Fruit fly (Drosophila melanogaster): ENCODE results near the gene Cpr65Ax2.

Cpr65Ax2 gene

dm6 chr3L:6133546-6133945, 17.1 kb downstream of the Cpr65Ax2 start, which contains the start of gene Lcp65Ag2:
TSS of gene Lcp65Ag2 (minus strand) at chr3L:6133593.
- TF ChIP-seq Pif1A (GFP tag; optimal IDR thresholded peaks at IDR 0.05) (no peak), CG15710 (tag; optimal IDR thresholded peaks at IDR 0.05) (no peak), CG4496 (GFP tag; IDR thresholded peaks at IDR 0.05) (no peak), EcR (GFP tag; optimal IDR thresholded peaks at IDR 0.05) (no peak), CG17806 (tag; optimal IDR thresholded peaks at IDR 0.05) (no peak), CG10348 (GFP tag; IDR thresholded peaks at IDR 0.05) (no peak)

DNA sequence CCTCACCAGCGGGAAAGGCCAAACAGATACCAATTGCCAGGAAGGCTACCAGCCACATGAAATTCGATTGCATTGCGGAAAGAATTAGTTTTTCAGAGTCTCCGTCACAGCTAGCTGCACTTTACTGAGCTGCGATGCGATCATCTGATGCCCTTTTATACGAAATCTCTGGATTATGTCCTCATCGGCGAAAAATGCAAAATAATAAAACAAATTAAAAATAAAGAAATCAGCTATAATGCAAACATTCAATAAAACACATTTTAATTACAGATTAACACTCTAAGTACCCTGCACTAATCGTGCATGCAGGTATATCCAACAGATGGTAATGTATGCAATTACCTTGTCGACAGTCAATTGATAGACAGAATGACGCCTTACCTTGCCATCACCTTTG, 18.6 kb downstream of the Cpr65Ax2 start, which contains the start of gene Cpr65Au:
TSS of gene Cpr65Au (minus strand) at position 101 of the 400 bp plus-strand sequence.
- TF ChIP-seq rn (GFP tag; IDR thresholded peaks at IDR 0.05): 0 out of 2 replicates have a peak, but pooled peaks have one; percentile 9
- TF ChIP-seq CG14655 (GFP tag; optimal IDR thresholded peaks at IDR 0.05): no peak
- TF ChIP-seq CG8159 (tag; optimal IDR thresholded peaks at IDR 0.05): no peak

DNA sequence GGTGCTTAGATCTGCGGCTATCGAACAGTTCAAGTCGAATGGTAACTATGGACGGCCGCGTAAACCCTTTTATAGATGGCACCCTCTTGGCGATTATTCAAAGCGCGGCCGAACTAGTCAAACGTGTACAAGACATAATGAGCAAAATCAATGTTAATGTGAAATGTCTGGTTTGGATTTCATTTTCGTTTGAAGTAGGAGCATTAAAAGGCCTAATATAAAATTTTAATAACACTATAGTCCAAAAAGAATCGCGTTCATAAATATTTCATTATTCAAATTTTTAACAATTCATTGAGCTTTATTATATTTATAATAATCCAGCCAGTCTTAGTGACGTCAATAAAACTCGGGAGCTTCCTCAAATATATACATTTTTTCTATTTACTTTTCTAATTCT, 19.7 kb downstream of the Cpr65Ax2 start, which contains the start of gene Lcp65Ag3:
TSS of gene Lcp65Ag3 (minus strand) at position 46 of the 400 bp plus-strand sequence.
- TF ChIP-seq CG32121 (GFP tag; IDR thresholded peaks at IDR 0.05): no peak
- no peak for TF ChIP-seq CG12605 (GFP tag; IDR thresholded peaks at IDR 0.05)
- TF ChIP-seq CG14655 (GFP tag; optimal IDR thresholded peaks at IDR 0.05): no peak
- TF ChIP-seq gl (tag; optimal IDR thresholded peaks at IDR 0.05): no peak
- TF ChIP-seq D1 (tag; optimal IDR thresholded peaks at IDR 0.05): no peak
- TF ChIP-seq fd96Ca (GFP tag; IDR thresholded peaks at IDR 0.05): no peak
- TF ChIP-seq CG8301 (tag; optimal IDR thresholded peaks at IDR 0.05): no peak
- no peak for TF ChIP-seq Snoo (tag; optimal IDR thresholded peaks at IDR 0.05)
- TF ChIP-seq Ets98B (GFP tag; IDR thresholded peaks at IDR 0.05): no peak
- TF ChIP-seq rn (GFP tag; IDR thresholded peaks at IDR 0.05): no peak
- no peak for TF ChIP-seq CG10348 (GFP tag; IDR thresholded peaks at IDR 0.05)
- no peak for TF ChIP-seq CG17806 (tag; optimal IDR thresholded peaks at IDR 0.05)

dm6 chr3L:6129591-6129990, 21.1 kb downstream of the Cpr65Ax2 start:
- TF ChIP-seq CG13204 (GFP tag; optimal IDR thresholded peaks at IDR 0.05) (no peak), CG9948 (tag; optimal IDR thresholded peaks at IDR 0.05) (no peak), Pif1A (GFP tag; optimal IDR thresholded peaks at IDR 0.05) (no peak), D1 (tag; optimal IDR thresholded peaks at IDR 0.05) (peak; percentile 20)

DNA sequence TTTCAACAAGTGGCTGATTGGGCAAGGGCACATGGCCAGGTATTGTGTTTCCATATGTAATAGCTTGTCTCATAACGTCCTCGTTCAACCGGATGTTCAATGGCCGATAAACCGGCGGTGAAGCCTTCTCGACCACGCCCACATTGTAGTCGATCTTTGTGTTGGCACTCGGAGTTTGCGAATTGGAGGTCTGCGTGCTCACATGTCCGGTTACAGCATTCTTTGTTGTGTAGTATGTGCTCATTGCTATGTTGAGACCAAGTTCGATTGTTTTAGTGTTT, 25.3 kb downstream of the Cpr65Ax2 start:
- no peak for TF ChIP-seq CG17806 (tag; optimal IDR thresholded peaks at IDR 0.05)
- TF ChIP-seq CG4496 (GFP tag; IDR thresholded peaks at IDR 0.05): no peak
- no peak for TF ChIP-seq CG12605 (GFP tag; IDR thresholded peaks at IDR 0.05)
- TF ChIP-seq Pif1B (GFP tag; optimal IDR thresholded peaks at IDR 0.05): no peak
- no peak for TF ChIP-seq gl (tag; optimal IDR thresholded peaks at IDR 0.05)
- TF ChIP-seq CG32121 (GFP tag; IDR thresholded peaks at IDR 0.05): no peak
- no peak for TF ChIP-seq rn (GFP tag; IDR thresholded peaks at IDR 0.05)
- TF ChIP-seq CG8301 (tag; optimal IDR thresholded peaks at IDR 0.05): no peak

dm6 chr3L:6124616-6125408, 25.8 kb downstream of the Cpr65Ax2 start:
- TF ChIP-seq CG9948 (tag; optimal IDR thresholded peaks at IDR 0.05): no peak
- peak; percentile 25; the same call in 1 of the 2 replicates for TF ChIP-seq rn (GFP tag; IDR thresholded peaks at IDR 0.05)
- no peak for TF ChIP-seq CG34367 (tag; optimal IDR thresholded peaks at IDR 0.05)
- TF ChIP-seq Pif1B (GFP tag; optimal IDR thresholded peaks at IDR 0.05): no peak
- TF ChIP-seq CG8159 (tag; optimal IDR thresholded peaks at IDR 0.05): no peak
- TF ChIP-seq gl (tag; optimal IDR thresholded peaks at IDR 0.05): no peak
- no peak for TF ChIP-seq fd96Ca (GFP tag; IDR thresholded peaks at IDR 0.05)
- no peak for TF ChIP-seq CG4496 (GFP tag; IDR thresholded peaks at IDR 0.05)
- no peak for TF ChIP-seq EcR (GFP tag; optimal IDR thresholded peaks at IDR 0.05)
- no peak for TF ChIP-seq Snoo (tag; optimal IDR thresholded peaks at IDR 0.05)
- peak; percentile 15 for TF ChIP-seq Pif1A (GFP tag; optimal IDR thresholded peaks at IDR 0.05)
- no peak for TF ChIP-seq CG12605 (GFP tag; IDR thresholded peaks at IDR 0.05)
- TF ChIP-seq CG10348 (GFP tag; IDR thresholded peaks at IDR 0.05): no peak
- TF ChIP-seq CG17806 (tag; optimal IDR thresholded peaks at IDR 0.05): no peak
- TF ChIP-seq D1 (tag; optimal IDR thresholded peaks at IDR 0.05): no peak
- no peak for TF ChIP-seq CG14655 (GFP tag; optimal IDR thresholded peaks at IDR 0.05)

dm6 chr3L:6116881-6117280, 33.8 kb downstream of the Cpr65Ax2 start:
- no peak for TF ChIP-seq CG14655 (GFP tag; optimal IDR thresholded peaks at IDR 0.05)
- no peak for TF ChIP-seq rn (GFP tag; IDR thresholded peaks at IDR 0.05)
- no peak for TF ChIP-seq CG15710 (tag; optimal IDR thresholded peaks at IDR 0.05)
- TF ChIP-seq CG12605 (GFP tag; IDR thresholded peaks at IDR 0.05): no peak
- TF ChIP-seq CG13204 (GFP tag; optimal IDR thresholded peaks at IDR 0.05): no peak
- TF ChIP-seq CG8159 (tag; optimal IDR thresholded peaks at IDR 0.05): no peak
- TF ChIP-seq D1 (tag; optimal IDR thresholded peaks at IDR 0.05): no peak
- TF ChIP-seq Pif1B (GFP tag; optimal IDR thresholded peaks at IDR 0.05): no peak
